Worm (Caenorhabditis elegans): ENCODE data around the gene F08G2.5.
"Not testable (repeated sequence)": the region's sequence is repeated elsewhere in the genome, so short reads cannot be mapped to it uniquely, and the experiment has no call there.

The F08G2.5 gene

ce11 chrII:13834380-13835194 is 1.2 kb upstream of the F08G2.5 start:
- peak; percentile 79 for TF ChIP-seq ztf-29 (GFP tag; IDR thresholded peaks at IDR 0.05)
- TF ChIP-seq flt-1 (GFP tag; IDR thresholded peaks at IDR 0.05), result peak; percentile 92
- TF ChIP-seq klf-2 (GFP tag; conservative IDR thresholded peaks at IDR 0.05), result peak; percentile 84
- peak; percentile 91 for TF ChIP-seq ztf-23 (GFP tag; IDR thresholded peaks at IDR 0.05)
- peak; percentile 74 for TF ChIP-seq ref-1 (GFP tag; conservative IDR thresholded peaks at IDR 0.05)
- TF ChIP-seq tab-1 (GFP tag; IDR thresholded peaks at IDR 0.05), result peak; percentile 90
- TF ChIP-seq cog-1 (tag; optimal IDR thresholded peaks at IDR 0.05), result peak; percentile 73
- TF ChIP-seq med-1 (GFP tag; optimal IDR thresholded peaks at IDR 0.05; ENCODE audit: insufficient read depth), result peak; percentile 31
- peak; percentile 83 for TF ChIP-seq T22C8.4 (GFP tag; IDR thresholded peaks at IDR 0.05)

DNA sequence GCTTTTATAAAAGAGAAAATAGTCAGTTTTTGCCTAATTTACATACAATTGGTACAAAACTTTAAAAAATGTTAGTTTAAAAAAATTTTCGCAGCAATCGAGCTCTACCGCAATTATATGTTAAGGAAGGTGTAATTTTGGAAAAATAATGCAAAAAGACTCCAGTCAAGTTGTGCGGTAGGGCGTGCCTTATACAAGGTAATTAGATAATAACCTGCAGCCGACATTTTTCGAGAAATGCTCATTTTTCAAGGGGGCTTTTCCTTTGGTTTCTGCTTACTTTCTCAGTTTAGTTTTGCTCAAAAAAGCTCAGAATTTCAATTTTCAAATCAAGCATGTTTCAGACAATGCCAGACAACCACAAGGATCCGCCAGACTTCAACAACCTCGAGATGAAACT is 3.2 kb downstream of the F08G2.5 start, which contains the start of gene F08G2.4:
TSS of gene F08G2.4 (plus strand) at position 348 of the 400 bp plus-strand sequence.
- TF ChIP-seq ref-1 (GFP tag; conservative IDR thresholded peaks at IDR 0.05) (no peak), T22C8.4 (GFP tag; IDR thresholded peaks at IDR 0.05) (no peak), flt-1 (GFP tag; IDR thresholded peaks at IDR 0.05) (no peak), med-1 (GFP tag; optimal IDR thresholded peaks at IDR 0.05; ENCODE audit: insufficient read depth) (no peak), ztf-23 (GFP tag; IDR thresholded peaks at IDR 0.05) (no peak), klf-2 (GFP tag; conservative IDR thresholded peaks at IDR 0.05) (no peak), ztf-29 (GFP tag; IDR thresholded peaks at IDR 0.05) (no peak), tab-1 (GFP tag; IDR thresholded peaks at IDR 0.05) (no peak), cog-1 (tag; optimal IDR thresholded peaks at IDR 0.05) (no peak)

- peak; percentile 56; the same call in 1 of the 2 replicates for TF ChIP-seq flt-1 (GFP tag; IDR thresholded peaks at IDR 0.05)
Measured at ce11 chrII:13829123-13829996, 4.1 kb downstream of the F08G2.5 start.

ce11 chrII:13828597-13828996 is 4.8 kb downstream of the F08G2.5 start, which contains the start of gene his-42:
TSS of gene his-42 (minus strand) at chrII:13828697.
- TF ChIP-seq ztf-23 (GFP tag; IDR thresholded peaks at IDR 0.05) (no peak), ref-1 (GFP tag; conservative IDR thresholded peaks at IDR 0.05) (no peak), klf-2 (GFP tag; conservative IDR thresholded peaks at IDR 0.05) (no peak), cog-1 (tag; optimal IDR thresholded peaks at IDR 0.05) (no peak), med-1 (GFP tag; optimal IDR thresholded peaks at IDR 0.05; ENCODE audit: insufficient read depth) (no peak), ztf-29 (GFP tag; IDR thresholded peaks at IDR 0.05) (no peak), tab-1 (GFP tag; IDR thresholded peaks at IDR 0.05) (no peak), flt-1 (GFP tag; IDR thresholded peaks at IDR 0.05) (no peak), T22C8.4 (GFP tag; IDR thresholded peaks at IDR 0.05) (no peak)

- TF ChIP-seq flt-1 (GFP tag; IDR thresholded peaks at IDR 0.05), result peak; percentile 71
Measured at ce11 chrII:13824570-13824969, 8.9 kb downstream of the F08G2.5 start.

- TF ChIP-seq ztf-29, tab-1, ztf-23 (GFP tag; IDR thresholded peaks at IDR 0.05): not testable (repeated sequence)
Measured at ce11 chrII:13818043-13818442, 15.4 kb downstream of the F08G2.5 start, which contains the start of gene his-16. TSS of gene his-16 (minus strand) at chrII:13818143.

ce11 chrII:13817474-13817873 is 16.0 kb downstream of the F08G2.5 start:
- peak; percentile 84 for TF ChIP-seq flt-1 (GFP tag; IDR thresholded peaks at IDR 0.05)

ce11 chrII:13815513-13815912 is 17.9 kb downstream of the F08G2.5 start:
- no peak for TF ChIP-seq tab-1 (GFP tag; IDR thresholded peaks at IDR 0.05)
- no peak for TF ChIP-seq ref-1 (GFP tag; conservative IDR thresholded peaks at IDR 0.05)
- no peak for TF ChIP-seq cog-1 (tag; optimal IDR thresholded peaks at IDR 0.05)
- TF ChIP-seq med-1 (GFP tag; optimal IDR thresholded peaks at IDR 0.05; ENCODE audit: insufficient read depth), result no peak
- TF ChIP-seq ztf-29 (GFP tag; IDR thresholded peaks at IDR 0.05), result no peak
- TF ChIP-seq klf-2 (GFP tag; conservative IDR thresholded peaks at IDR 0.05), result no peak
- TF ChIP-seq flt-1 (GFP tag; IDR thresholded peaks at IDR 0.05), result no peak
- TF ChIP-seq T22C8.4 (GFP tag; IDR thresholded peaks at IDR 0.05), result no peak
- TF ChIP-seq ztf-23 (GFP tag; IDR thresholded peaks at IDR 0.05), result no peak

ce11 chrII:13813950-13814349 is 19.5 kb downstream of the F08G2.5 start:
- TF ChIP-seq med-1 (GFP tag; optimal IDR thresholded peaks at IDR 0.05; ENCODE audit: insufficient read depth), result no peak
- no peak for TF ChIP-seq ztf-23 (GFP tag; IDR thresholded peaks at IDR 0.05)
- TF ChIP-seq cog-1 (tag; optimal IDR thresholded peaks at IDR 0.05), result no peak
- TF ChIP-seq ref-1 (GFP tag; conservative IDR thresholded peaks at IDR 0.05), result no peak
- no peak for TF ChIP-seq T22C8.4 (GFP tag; IDR thresholded peaks at IDR 0.05)
- TF ChIP-seq ztf-29 (GFP tag; IDR thresholded peaks at IDR 0.05), result no peak
- no peak for TF ChIP-seq tab-1 (GFP tag; IDR thresholded peaks at IDR 0.05)
- no peak for TF ChIP-seq klf-2 (GFP tag; conservative IDR thresholded peaks at IDR 0.05)
- TF ChIP-seq flt-1 (GFP tag; IDR thresholded peaks at IDR 0.05), result no peak

DNA sequence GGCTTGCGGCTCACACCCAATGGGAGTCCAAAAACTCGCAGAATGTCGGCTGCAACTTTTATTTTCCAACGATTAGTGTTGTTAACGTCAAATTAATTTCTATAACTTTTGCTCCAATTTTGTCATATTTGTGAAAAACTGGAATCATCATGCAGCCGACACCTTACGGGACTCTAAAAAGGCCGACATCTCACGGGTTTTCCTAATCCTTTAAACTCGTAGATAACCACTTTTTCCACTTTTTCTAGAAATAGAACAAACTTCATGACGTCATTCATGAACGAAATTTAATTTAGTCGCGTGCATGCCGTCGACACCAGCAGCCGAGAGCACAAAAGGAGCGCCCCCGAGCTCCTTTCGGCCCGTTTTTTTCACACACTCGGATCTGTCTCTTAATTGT is 20.0 kb downstream of the F08G2.5 start:
- no peak for TF ChIP-seq tab-1 (GFP tag; IDR thresholded peaks at IDR 0.05)
- TF ChIP-seq cog-1 (tag; optimal IDR thresholded peaks at IDR 0.05), result no peak
- no peak for TF ChIP-seq ref-1 (GFP tag; conservative IDR thresholded peaks at IDR 0.05)
